Fruit fly (Drosophila melanogaster) whole organism: ENCODE data around the gene CG6891.

Experiments
- CG8478 ChIP-seq: fragments of >200 bp; optimal IDR thresholded peaks from 2 replicates; lab custom pipeline; 2018; ENCODE audit warnings: inconsistent platforms
- Dll ChIP-seq: fragments of >200 bp; optimal IDR thresholded peaks from 2 replicates; lab custom pipeline; 2017
- EcR ChIP-seq, 2 experiments: fragments of >200 bp; optimal IDR thresholded peaks; 2 replicates each; lab custom pipeline; 2017; ENCODE audit warnings: missing biosample characterization in 2 of 2, missing genetic modification characterization in 2 of 2, missing genetic modification reagents in 2 of 2
- pan ChIP-seq: fragments of >200 bp; optimal IDR thresholded peaks from 2 replicates; lab custom pipeline; 2017
- psq ChIP-seq: fragments of >200 bp; optimal IDR thresholded peaks from 2 replicates; lab custom pipeline; 2017
- usp ChIP-seq: fragments of >200 bp; optimal IDR thresholded peaks from 2 replicates; lab custom pipeline; 2017; ENCODE audit warnings: missing biosample characterization, missing genetic modification characterization, mixed read lengths

DNA sequence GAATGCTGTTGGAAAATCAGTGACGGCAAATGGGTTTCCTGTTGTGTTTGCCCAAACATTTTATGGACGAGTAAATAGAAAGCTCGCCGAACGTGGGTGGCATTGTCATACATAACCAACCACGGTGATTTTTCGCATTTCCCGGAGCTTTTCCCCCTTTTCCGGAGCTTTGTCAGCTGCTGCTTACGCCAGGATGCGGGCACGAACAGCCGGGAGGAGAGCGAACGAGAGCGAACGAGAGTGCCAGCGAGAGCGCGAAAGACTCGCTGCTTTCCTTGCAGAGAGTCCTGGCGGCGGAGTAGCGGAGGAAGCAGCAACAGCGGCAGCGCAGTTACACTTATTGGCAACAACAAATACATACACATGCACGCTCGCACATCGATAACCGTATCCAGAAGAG, 31.3 kb downstream of the CG6891 start, which contains the start of gene CG7058:
- TF ChIP-seq CG8478 = no peak
- TF ChIP-seq EcR (GFP tag; optimal IDR thresholded peaks at IDR 0.05; lab: Kevin White, UChicago) = no peak
- no peak for TF ChIP-seq psq (lab: Kevin White, UChicago)
- no peak for TF ChIP-seq Dll (lab: Kevin White, UChicago)
- no peak for TF ChIP-seq pan
- TF ChIP-seq usp (GFP tag; lab: Kevin White, UChicago) = no peak
